Fruit fly (Drosophila melanogaster) whole organism, prepupa: ENCODE data around the gene Osi21.

Source experiments
- Blimp-1 ChIP-seq: fragments of 200-800 bp; sonication (Bioruptor generic); optimal IDR thresholded peaks from 3 replicates; lab custom pipeline; 2017; ENCODE audit warnings: missing biosample characterization, missing genetic modification characterization, mild to moderate bottlenecking, moderate library complexity, missing genetic modification reagents
- CG10669 ChIP-seq: fragments of 200-800 bp; sonication (Bioruptor generic); optimal IDR thresholded peaks from 3 replicates; lab custom pipeline; 2018; ENCODE audit warnings: missing biosample characterization, mild to moderate bottlenecking, missing genetic modification characterization, moderate library complexity
- CG11762 ChIP-seq: fragments of 200-800 bp; sonication (Bioruptor generic); optimal IDR thresholded peaks from 3 replicates; lab custom pipeline; 2016; ENCODE audit warnings: missing biosample characterization, missing genetic modification characterization; ENCODE audit not compliant: insufficient read depth
- CG11902 ChIP-seq: fragments of 200-800 bp; sonication (Bioruptor generic); optimal IDR thresholded peaks from 3 replicates; lab custom pipeline; 2016; ENCODE audit warnings: missing biosample characterization, missing genetic modification characterization
- CG15336 ChIP-seq: fragments of 200-800 bp; sonication (Bioruptor generic); IDR thresholded peaks from 2 replicates; pipeline ENCODE4 v1.3.6; 2022; ENCODE audit warnings: missing biosample characterization, missing genetic modification characterization
- CG3032 ChIP-seq: fragments of 200-800 bp; optimal IDR thresholded peaks from 2 replicates; lab custom pipeline; 2019; ENCODE audit warnings: missing biosample characterization, mild to moderate bottlenecking, missing genetic modification characterization, moderate library complexity
- CG32006 ChIP-seq: fragments of 200-800 bp; sonication (Bioruptor generic); optimal IDR thresholded peaks from 3 replicates; lab custom pipeline; 2017; ENCODE audit warnings: missing biosample characterization, mild to moderate bottlenecking, missing genetic modification characterization
- CG3919 ChIP-seq: fragments of 200-800 bp; sonication (Bioruptor generic); optimal IDR thresholded peaks from 3 replicates; lab custom pipeline; 2016; ENCODE audit warnings: missing biosample characterization, missing genetic modification characterization
- CG4318 ChIP-seq: fragments of 200-800 bp; sonication (Bioruptor generic); optimal IDR thresholded peaks from 3 replicates; lab custom pipeline; 2017; ENCODE audit warnings: missing biosample characterization, mild to moderate bottlenecking, missing genetic modification characterization
- CG6163 ChIP-seq: fragments of 200-800 bp; sonication (Bioruptor generic); IDR thresholded peaks from 3 replicates; pipeline ENCODE4 v1.3.6; 2022; ENCODE audit warnings: missing biosample characterization, missing genetic modification characterization
- CG6276 ChIP-seq: fragments of 200-800 bp; sonication (Bioruptor generic); optimal IDR thresholded peaks from 2 replicates; lab custom pipeline; 2017; ENCODE audit warnings: missing biosample characterization, mild to moderate bottlenecking, missing genetic modification characterization
- CG6792 ChIP-seq: fragments of 200-800 bp; sonication (Bioruptor generic); optimal IDR thresholded peaks from 3 replicates; lab custom pipeline; 2016; ENCODE audit warnings: missing biosample characterization, missing genetic modification characterization
- CG6808 ChIP-seq: fragments of 200-800 bp; sonication (Bioruptor generic); optimal IDR thresholded peaks from 3 replicates; lab custom pipeline; 2017; ENCODE audit warnings: missing biosample characterization, missing genetic modification characterization, mild to moderate bottlenecking, moderate library complexity, missing genetic modification reagents
- CG6854 ChIP-seq: fragments of 200-800 bp; sonication (Bioruptor generic); optimal IDR thresholded peaks from 2 replicates; lab custom pipeline; 2017; ENCODE audit warnings: missing biosample characterization, mild to moderate bottlenecking, missing genetic modification characterization
- CG8119 ChIP-seq: fragments of 200-800 bp; sonication (Bioruptor generic); IDR thresholded peaks from 3 replicates; pipeline ENCODE4 v1.3.6; 2022; ENCODE audit warnings: missing biosample characterization, missing genetic modification characterization
- CG8319 ChIP-seq: fragments of 200-800 bp; sonication (Bioruptor generic); optimal IDR thresholded peaks from 3 replicates; lab custom pipeline; 2016; ENCODE audit warnings: missing biosample characterization, missing genetic modification characterization
- CG8632 ChIP-seq: fragments of 200-800 bp; sonication (Bioruptor generic); optimal IDR thresholded peaks from 3 replicates; lab custom pipeline; 2016; ENCODE audit warnings: missing biosample characterization, missing genetic modification characterization
- CG9139 ChIP-seq: fragments of 200-800 bp; sonication (Bioruptor generic); optimal IDR thresholded peaks from 3 replicates; lab custom pipeline; 2017; ENCODE audit warnings: missing biosample characterization, mild to moderate bottlenecking, missing genetic modification characterization
- Eip75B ChIP-seq: fragments of 200-800 bp; sonication (Bioruptor generic); optimal IDR thresholded peaks from 3 replicates; lab custom pipeline; 2016; ENCODE audit warnings: missing biosample characterization, missing genetic modification characterization
- Eip78C ChIP-seq: fragments of 200-800 bp; sonication (Bioruptor generic); peaks from one replicate; lab custom pipeline; 2016; ENCODE audit warnings: missing biosample characterization, missing genetic modification characterization
- Eip93F ChIP-seq: fragments of 200-800 bp; sonication (Bioruptor generic); optimal IDR thresholded peaks from 2 replicates; lab custom pipeline; 2016; ENCODE audit warnings: missing biosample characterization, mild to moderate bottlenecking, missing genetic modification characterization
- Ets96B ChIP-seq: fragments of 200-800 bp; optimal IDR thresholded peaks from 2 replicates; lab custom pipeline; 2019; ENCODE audit warnings: missing biosample characterization, mild to moderate bottlenecking, missing genetic modification characterization, moderate library complexity
- Gug ChIP-seq: fragments of 200-800 bp; sonication (Bioruptor generic); IDR thresholded peaks from 2 replicates; pipeline ENCODE4 v1.3.6; 2022; ENCODE audit warnings: missing biosample characterization, missing genetic modification characterization
- Hr38 ChIP-seq: sonication (Bioruptor generic); optimal IDR thresholded peaks from 2 replicates; lab custom pipeline; 2016; ENCODE audit warnings: missing biosample characterization, missing genetic modification characterization
- Hr4 ChIP-seq: fragments of 200-800 bp; sonication (Bioruptor generic); optimal IDR thresholded peaks from 3 replicates; lab custom pipeline; 2016; ENCODE audit warnings: missing biosample characterization, missing genetic modification characterization
- Lpt ChIP-seq: fragments of 200-800 bp; sonication (Bioruptor generic); optimal IDR thresholded peaks from 3 replicates; lab custom pipeline; 2016; ENCODE audit warnings: missing biosample characterization, missing genetic modification characterization
- Met ChIP-seq: fragments of 200-800 bp; sonication (Bioruptor generic); optimal IDR thresholded peaks from 3 replicates; lab custom pipeline; 2016; ENCODE audit warnings: missing biosample characterization, missing genetic modification characterization
- OdsH ChIP-seq: fragments of 200-800 bp; sonication (Bioruptor generic); optimal IDR thresholded peaks from 3 replicates; lab custom pipeline; 2016; ENCODE audit warnings: missing biosample characterization, missing genetic modification characterization
- Smox ChIP-seq: fragments of 200-800 bp; sonication (Bioruptor generic); optimal IDR thresholded peaks from 3 replicates; lab custom pipeline; 2016; ENCODE audit warnings: missing biosample characterization, missing genetic modification characterization
- Sox14 ChIP-seq: fragments of 200-800 bp; sonication (Bioruptor generic); optimal IDR thresholded peaks from 3 replicates; lab custom pipeline; 2016; ENCODE audit warnings: missing biosample characterization, missing genetic modification characterization
- Sox15 ChIP-seq: fragments of 200-800 bp; sonication (Bioruptor generic); optimal IDR thresholded peaks from 3 replicates; lab custom pipeline; 2016; ENCODE audit warnings: missing biosample characterization, missing genetic modification characterization
- achi ChIP-seq: fragments of 200-800 bp; sonication (Bioruptor generic); optimal IDR thresholded peaks from 3 replicates; lab custom pipeline; 2016; ENCODE audit warnings: missing biosample characterization, missing genetic modification characterization
- acj6 ChIP-seq: fragments of 200-800 bp; sonication (Bioruptor generic); optimal IDR thresholded peaks from 3 replicates; lab custom pipeline; 2016; ENCODE audit warnings: missing biosample characterization, missing genetic modification characterization
- cyc ChIP-seq: fragments of 200-800 bp; sonication (Bioruptor generic); optimal IDR thresholded peaks from 3 replicates; lab custom pipeline; 2016; ENCODE audit warnings: missing biosample characterization, missing genetic modification characterization
- dac ChIP-seq: fragments of 200-800 bp; sonication (Bioruptor generic); optimal IDR thresholded peaks from 2 replicates; lab custom pipeline; 2017; ENCODE audit warnings: missing biosample characterization, mild to moderate bottlenecking, missing genetic modification characterization
- dsx ChIP-seq: fragments of 200-800 bp; optimal IDR thresholded peaks from 3 replicates; lab custom pipeline; 2019; ENCODE audit warnings: missing biosample characterization, mild to moderate bottlenecking, missing genetic modification characterization, moderate library complexity; ENCODE audit not compliant: poor library complexity, severe bottlenecking
- esn ChIP-seq: fragments of 200-800 bp; sonication (Bioruptor generic); optimal IDR thresholded peaks from 2 replicates; lab custom pipeline; 2016; ENCODE audit warnings: missing biosample characterization, mild to moderate bottlenecking, missing genetic modification characterization, moderate library complexity
- fd59A ChIP-seq: fragments of 200-800 bp; sonication (Bioruptor generic); optimal IDR thresholded peaks from 2 replicates; lab custom pipeline; 2017; ENCODE audit warnings: missing biosample characterization, mild to moderate bottlenecking, missing genetic modification characterization, missing genetic modification reagents
- fkh ChIP-seq: fragments of 200-800 bp; sonication (Bioruptor generic); optimal IDR thresholded peaks from 3 replicates; lab custom pipeline; 2017; ENCODE audit warnings: missing biosample characterization, mild to moderate bottlenecking, missing genetic modification characterization, moderate library complexity
- lz ChIP-seq: fragments of 200-800 bp; sonication (Bioruptor generic); optimal IDR thresholded peaks from 3 replicates; lab custom pipeline; 2016; ENCODE audit warnings: missing biosample characterization, missing genetic modification characterization
- pdm3 ChIP-seq: fragments of 200-800 bp; sonication (Bioruptor generic); optimal IDR thresholded peaks from 3 replicates; lab custom pipeline; 2016; ENCODE audit warnings: missing biosample characterization, missing genetic modification characterization
- salr ChIP-seq, 2 experiments: fragments of 200-800 bp; sonication (Bioruptor generic); optimal IDR thresholded peaks; 3 replicates each; lab custom pipeline; 2016 to 2018; ENCODE audit warnings: missing biosample characterization in 2 of 2, missing genetic modification characterization in 2 of 2, mild to moderate bottlenecking in 1 of 2
- ss ChIP-seq, 2 experiments: fragments of 200-800 bp; sonication (Bioruptor generic); optimal IDR thresholded peaks; 2 replicates in 1 of 2; 3 replicates in 1 of 2; lab custom pipeline; 2017 to 2018; ENCODE audit warnings: mild to moderate bottlenecking in 2 of 2, missing biosample characterization in 2 of 2, missing genetic modification characterization in 2 of 2, moderate library complexity in 1 of 2
- svp ChIP-seq: fragments of 200-800 bp; sonication (Bioruptor generic); peaks from one replicate; lab custom pipeline; 2016; ENCODE audit warnings: missing biosample characterization, missing genetic modification characterization
- topi ChIP-seq: fragments of 200-800 bp; sonication (Bioruptor generic); optimal IDR thresholded peaks from 3 replicates; lab custom pipeline; 2016; ENCODE audit warnings: missing biosample characterization, missing genetic modification characterization
- vri ChIP-seq: fragments of 200-800 bp; sonication (Bioruptor generic); optimal IDR thresholded peaks from 3 replicates; lab custom pipeline; 2016; ENCODE audit warnings: missing biosample characterization, mild to moderate bottlenecking, missing genetic modification characterization

Osi21 gene

dm6 chr2L:11323917-11324316 lies 38.4 kb upstream of the Osi21 start (continued):
- peak; percentile 96 for TF ChIP-seq Sox14 (GFP tag; lab: Kevin White, UChicago)
- peak; percentile 86 for TF ChIP-seq CG6854
- peak; percentile 93 to 94 for TF ChIP-seq salr (GFP tag; optimal IDR thresholded peaks at IDR 0.05; lab: Kevin White, UChicago)
- TF ChIP-seq CG6808 (GFP tag; lab: Kevin White, UChicago): peak; percentile 94
- TF ChIP-seq Blimp-1 (GFP tag; lab: Kevin White, UChicago): peak; percentile 59
- peak; percentile 98 for TF ChIP-seq Eip78C (GFP tag; lab: Kevin White, UChicago)
- peak; percentile 82 for TF ChIP-seq Sox15 (GFP tag; lab: Kevin White, UChicago)
- TF ChIP-seq pdm3 (GFP tag; lab: Kevin White, UChicago): peak; percentile 95
- TF ChIP-seq CG15336 (GFP tag; lab: Robert Waterston, UW): peak; percentile 97
- peak; percentile 93 for TF ChIP-seq cyc (GFP tag; lab: Kevin White, UChicago)
- TF ChIP-seq CG8319 (GFP tag; lab: Kevin White, UChicago): peak; percentile 82
- TF ChIP-seq Eip75B: peak; percentile 95
- peak; percentile 91 for TF ChIP-seq Gug

- no peak for TF ChIP-seq CG8119 (GFP tag; lab: Robert Waterston, UW)
- no peak for TF ChIP-seq Eip93F (GFP tag; lab: Kevin White, UChicago)
- no peak for TF ChIP-seq ss (GFP tag; optimal IDR thresholded peaks at IDR 0.05; lab: Kevin White, UChicago)
- no peak for TF ChIP-seq Lpt (GFP tag; lab: Kevin White, UChicago)
- no peak for TF ChIP-seq fkh (GFP tag; lab: Kevin White, UChicago)
- no peak for TF ChIP-seq achi (GFP tag; lab: Kevin White, UChicago)
- no peak for TF ChIP-seq Hr4 (GFP tag; lab: Kevin White, UChicago)
- no peak for TF ChIP-seq Met (GFP tag; lab: Kevin White, UChicago)
- TF ChIP-seq dac (GFP tag; lab: Kevin White, UChicago): no peak
- TF ChIP-seq CG6792: no peak
- no peak for TF ChIP-seq CG6276 (GFP tag; lab: Kevin White, UChicago)
- no peak for TF ChIP-seq CG15336 (GFP tag; lab: Robert Waterston, UW)
- no peak for TF ChIP-seq dsx (GFP tag; lab: Kevin White, UChicago)
- no peak for TF ChIP-seq topi (GFP tag; lab: Kevin White, UChicago)
Observed at dm6 chr2L:11322800-11323199, 37.3 kb upstream of the Osi21 start.

dm6 chr2L:11322115-11322514 lies 36.6 kb upstream of the Osi21 start:
- TF ChIP-seq Met (GFP tag; lab: Kevin White, UChicago) (no peak), CG6854 (no peak), dsx (GFP tag; lab: Kevin White, UChicago) (peak; percentile 8), CG6808 (GFP tag; lab: Kevin White, UChicago) (no peak), CG6792 (no peak), Ets96B (peak; percentile 32), topi (GFP tag; lab: Kevin White, UChicago) (peak; percentile 10), Lpt (GFP tag; lab: Kevin White, UChicago) (no peak), CG15336 (GFP tag; lab: Robert Waterston, UW) (0 out of 2 replicates have a peak, but pooled peaks have one; percentile 17), acj6 (peak; percentile 44), Hr38 (GFP tag; lab: Kevin White, UChicago) (no peak), CG11902 (GFP tag; lab: Kevin White, UChicago) (no peak), CG3919 (GFP tag; lab: Kevin White, UChicago) (peak; percentile 35), Eip93F (GFP tag; lab: Kevin White, UChicago) (no peak), vri (GFP tag; lab: Kevin White, UChicago) (no peak), CG6163 (GFP tag; lab: Robert Waterston, UW) (no peak), fd59A (GFP tag; lab: Kevin White, UChicago) (no peak), OdsH (GFP tag; lab: Kevin White, UChicago) (peak; percentile 45), CG11762 (no peak), Smox (GFP tag; lab: Kevin White, UChicago) (no peak), achi (GFP tag; lab: Kevin White, UChicago) (peak; percentile 30), CG8632 (GFP tag; lab: Kevin White, UChicago) (peak; percentile 11), Sox14 (GFP tag; lab: Kevin White, UChicago) (no peak), lz (GFP tag; lab: Kevin White, UChicago) (no peak), Eip78C (GFP tag; lab: Kevin White, UChicago) (peak; percentile 45), CG4318 (GFP tag; lab: Kevin White, UChicago) (no peak), CG9139 (GFP tag; lab: Kevin White, UChicago) (no peak), CG10669 (GFP tag; lab: Kevin White, UChicago) (peak; percentile 2), CG3032 (tag; lab: Kevin White, UChicago) (peak; percentile 12), svp (peak; percentile 63), Gug (no peak), esn (GFP tag; lab: Kevin White, UChicago) (peak; percentile 4), CG32006 (peak; percentile 22)
